Worm (Caenorhabditis elegans): ENCODE results near the gene rsp-5.

Gene rsp-5

DNA sequence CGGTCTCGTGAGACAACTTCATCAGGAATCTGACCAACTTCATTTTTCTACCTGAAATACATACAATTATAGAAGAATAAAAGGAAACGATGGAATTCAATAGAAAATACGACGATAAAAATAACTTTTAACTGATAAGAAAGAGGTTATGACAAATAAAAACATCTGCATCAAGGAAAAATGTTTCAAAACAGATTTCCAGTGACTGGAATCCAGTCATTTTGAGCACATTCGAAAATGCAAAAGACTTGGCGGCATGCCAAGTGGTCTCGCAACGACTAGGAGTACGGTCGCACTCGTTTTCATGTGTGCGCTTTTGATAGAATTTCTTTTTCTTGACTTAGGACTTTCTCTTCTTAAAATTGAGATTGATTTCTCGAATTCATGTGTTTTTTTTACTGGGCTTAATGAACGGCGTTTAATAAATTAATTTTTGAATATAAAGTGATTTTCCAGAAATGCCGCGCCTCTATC, at the start of gene rsp-5, which contains the start of gene snr-3:
Gene rsp-5 (plus strand): TSS at position 455 of the 474 bp plus-strand sequence.
Gene snr-3 (minus strand): TSS at position 51 of the 474 bp plus-strand sequence.
- TF ChIP-seq B0310.2 (tag; optimal IDR thresholded peaks at IDR 0.05) (no peak), scrt-1 (GFP tag; IDR thresholded peaks at IDR 0.05) (no peak)

DNA sequence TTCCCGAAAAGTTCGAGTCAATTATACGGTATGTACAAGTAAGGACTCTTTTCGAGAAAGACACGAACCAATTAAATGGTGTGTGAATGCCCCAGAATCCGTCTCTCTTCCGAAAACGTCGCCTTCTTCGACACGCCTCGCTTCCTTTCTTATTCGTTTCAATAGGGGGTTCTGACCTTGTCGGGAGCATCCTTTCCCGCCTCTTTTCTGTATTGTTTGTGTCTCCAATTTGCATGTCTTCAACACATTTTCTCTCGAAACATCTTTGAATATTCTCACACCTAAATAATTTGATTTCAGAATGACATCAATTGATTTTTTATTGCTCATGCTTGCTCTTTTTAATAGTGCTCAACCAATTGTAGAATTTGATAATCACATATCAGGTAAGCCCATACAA, 48.8 kb upstream of the rsp-5 start, which contains the start of gene cutl-16:
Gene cutl-16 (plus strand): TSS at position 301 of the 400 bp plus-strand sequence.
- no peak for TF ChIP-seq aly-1 (tag; optimal IDR thresholded peaks at IDR 0.05)
- TF ChIP-seq hnd-1 (tag; optimal IDR thresholded peaks at IDR 0.05) = no peak
- no peak for TF ChIP-seq scrt-1 (GFP tag; IDR thresholded peaks at IDR 0.05)

DNA sequence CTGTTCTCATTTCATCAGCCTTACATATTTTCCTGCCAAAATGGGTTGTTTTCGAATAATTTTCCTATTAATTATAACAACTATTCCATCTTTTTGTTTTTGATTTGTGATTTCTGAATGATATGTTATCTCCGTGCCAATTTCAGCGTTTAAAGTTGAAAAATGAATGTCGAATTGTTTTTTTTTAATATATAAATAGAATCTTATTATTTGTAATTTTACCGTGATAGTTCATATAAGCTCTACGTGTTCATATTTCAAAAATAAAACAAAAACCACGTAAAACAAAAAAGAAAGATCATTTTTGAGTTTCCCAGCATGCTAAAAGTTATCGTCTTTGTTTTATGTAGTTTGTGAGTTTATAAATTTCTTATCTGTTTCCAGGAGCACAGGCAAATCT, 46.3 kb upstream of the rsp-5 start, which contains the start of gene K06A1.2:
Gene K06A1.2 (plus strand): TSS at position 301 of the 400 bp plus-strand sequence.
- TF ChIP-seq ceh-13 (GFP tag; optimal IDR thresholded peaks at IDR 0.05) = no peak
- no peak for TF ChIP-seq ama-1 (optimal IDR thresholded peaks at IDR 0.05)
- no peak for TF ChIP-seq pes-1 (GFP tag; IDR thresholded peaks at IDR 0.05)
- TF ChIP-seq B0310.2 (tag; optimal IDR thresholded peaks at IDR 0.05) = no peak
- TF ChIP-seq flt-1 (GFP tag; IDR thresholded peaks at IDR 0.05) = no peak
- no peak for TF ChIP-seq hmg-4 (GFP tag; optimal IDR thresholded peaks at IDR 0.05)
- no peak for TF ChIP-seq tbx-37 (GFP tag; conservative IDR thresholded peaks at IDR 0.05)
- no peak for TF ChIP-seq F13C5.2 (tag; optimal IDR thresholded peaks at IDR 0.05)
- no peak for TF ChIP-seq aly-1 (tag; optimal IDR thresholded peaks at IDR 0.05)
- TF ChIP-seq ceh-36 (tag; optimal IDR thresholded peaks at IDR 0.05) = no peak

DNA sequence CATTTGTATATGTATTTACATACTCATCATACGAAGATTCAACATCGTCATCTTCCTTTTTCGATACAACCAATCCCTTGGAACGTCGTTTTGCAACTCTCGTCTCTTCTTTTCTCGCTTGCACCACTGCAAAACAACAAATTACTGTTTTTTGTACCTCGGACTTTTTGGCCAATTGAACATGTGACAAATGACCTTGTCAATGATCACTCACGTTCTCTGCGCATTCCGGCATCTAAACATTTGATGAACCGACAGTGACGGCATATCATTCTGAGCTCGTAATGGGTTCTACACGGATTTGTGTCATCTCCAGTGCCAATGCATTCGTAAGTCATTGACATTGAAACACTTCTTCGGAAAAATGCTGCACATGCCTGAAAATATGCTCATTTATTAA, 41.8 kb upstream of the rsp-5 start:
- no peak for TF ChIP-seq hmbx-1 (tag; optimal IDR thresholded peaks at IDR 0.05)
- no peak for TF ChIP-seq tra-4 (tag; optimal IDR thresholded peaks at IDR 0.05)
- no peak for TF ChIP-seq ceh-13 (GFP tag; optimal IDR thresholded peaks at IDR 0.05)
- no peak for TF ChIP-seq pes-1 (GFP tag; IDR thresholded peaks at IDR 0.05)
- TF ChIP-seq ceh-36 (tag; optimal IDR thresholded peaks at IDR 0.05) = no peak
- TF ChIP-seq sea-1 (GFP tag; conservative IDR thresholded peaks at IDR 0.05) = no peak
- no peak for TF ChIP-seq scrt-1 (GFP tag; IDR thresholded peaks at IDR 0.05)
- no peak for TF ChIP-seq tbx-11 (GFP tag; IDR thresholded peaks at IDR 0.05)
- no peak for TF ChIP-seq hmg-4 (GFP tag; optimal IDR thresholded peaks at IDR 0.05)
- no peak for TF ChIP-seq ama-1 (optimal IDR thresholded peaks at IDR 0.05)
- no peak for TF ChIP-seq B0310.2 (tag; optimal IDR thresholded peaks at IDR 0.05)
- TF ChIP-seq hnd-1 (tag; optimal IDR thresholded peaks at IDR 0.05) = no peak
- no peak for TF ChIP-seq flt-1 (GFP tag; IDR thresholded peaks at IDR 0.05)

DNA sequence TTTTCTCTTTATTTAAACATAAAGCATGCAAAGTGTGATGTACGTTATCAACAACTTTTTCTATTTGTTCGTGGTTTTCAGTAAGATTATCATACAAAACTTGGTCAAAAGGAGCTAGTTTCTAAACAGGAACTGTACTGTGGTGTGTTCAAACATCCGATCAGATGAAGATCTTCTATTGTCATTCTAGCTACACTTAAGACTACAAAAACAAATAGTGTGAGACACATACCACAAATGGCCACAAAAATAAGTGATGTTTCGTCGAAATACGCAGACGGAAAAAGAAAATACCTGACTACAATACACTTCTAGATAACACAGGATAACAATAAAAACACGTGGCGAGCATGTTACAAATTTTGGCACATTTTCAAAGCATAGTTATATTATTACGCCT, 41.3 kb upstream of the rsp-5 start:
- TF ChIP-seq ets-7 (tag; optimal IDR thresholded peaks at IDR 0.05) (no peak), hmg-4 (GFP tag; optimal IDR thresholded peaks at IDR 0.05) (no peak), hmbx-1 (tag; optimal IDR thresholded peaks at IDR 0.05) (no peak), hnd-1 (tag; optimal IDR thresholded peaks at IDR 0.05) (no peak), tbx-11 (GFP tag; IDR thresholded peaks at IDR 0.05) (no peak), ama-1 (optimal IDR thresholded peaks at IDR 0.05) (no peak), flt-1 (GFP tag; IDR thresholded peaks at IDR 0.05) (no peak), sea-1 (GFP tag; conservative IDR thresholded peaks at IDR 0.05) (no peak), scrt-1 (GFP tag; IDR thresholded peaks at IDR 0.05) (no peak), tbx-37 (GFP tag; conservative IDR thresholded peaks at IDR 0.05) (no peak), F13C5.2 (tag; optimal IDR thresholded peaks at IDR 0.05) (no peak), pes-1 (GFP tag; IDR thresholded peaks at IDR 0.05) (no peak), ceh-13 (GFP tag; optimal IDR thresholded peaks at IDR 0.05) (no peak)

DNA sequence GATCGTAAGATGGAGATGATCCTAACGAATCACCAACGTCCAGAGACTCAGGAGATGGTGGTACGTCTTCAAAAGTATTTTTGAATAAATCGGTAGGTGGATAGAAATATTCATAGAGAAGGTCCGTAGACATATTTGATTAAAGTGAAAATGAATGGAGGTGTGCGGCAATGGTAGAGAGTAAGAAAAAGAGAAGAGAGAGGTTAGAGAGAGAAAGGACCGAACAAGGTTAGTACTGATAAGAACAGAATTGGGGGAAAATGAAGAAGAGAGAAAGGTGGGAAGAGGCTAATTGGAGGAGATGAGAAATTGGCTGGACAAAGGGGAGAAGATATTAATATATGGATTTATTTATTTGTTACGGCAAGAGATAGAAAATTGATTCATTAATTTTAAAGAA, 40.3 kb upstream of the rsp-5 start, which contains the start of gene nhr-22:
Gene nhr-22 (minus strand): TSS at position 137 of the 400 bp plus-strand sequence.
- TF ChIP-seq ama-1 (optimal IDR thresholded peaks at IDR 0.05) (no peak), ets-7 (tag; optimal IDR thresholded peaks at IDR 0.05) (no peak), ceh-13 (GFP tag; optimal IDR thresholded peaks at IDR 0.05) (no peak), pes-1 (GFP tag; IDR thresholded peaks at IDR 0.05) (no peak), ceh-36 (tag; optimal IDR thresholded peaks at IDR 0.05) (no peak), sea-1 (GFP tag; conservative IDR thresholded peaks at IDR 0.05) (no peak), hnd-1 (tag; optimal IDR thresholded peaks at IDR 0.05) (no peak), scrt-1 (GFP tag; IDR thresholded peaks at IDR 0.05) (no peak), tra-4 (tag; optimal IDR thresholded peaks at IDR 0.05) (no peak), hmbx-1 (tag; optimal IDR thresholded peaks at IDR 0.05) (no peak), hmg-4 (GFP tag; optimal IDR thresholded peaks at IDR 0.05) (no peak), aly-1 (tag; optimal IDR thresholded peaks at IDR 0.05) (no peak), B0310.2 (tag; optimal IDR thresholded peaks at IDR 0.05) (no peak), flt-1 (GFP tag; IDR thresholded peaks at IDR 0.05) (no peak), tbx-37 (GFP tag; conservative IDR thresholded peaks at IDR 0.05) (no peak)

DNA sequence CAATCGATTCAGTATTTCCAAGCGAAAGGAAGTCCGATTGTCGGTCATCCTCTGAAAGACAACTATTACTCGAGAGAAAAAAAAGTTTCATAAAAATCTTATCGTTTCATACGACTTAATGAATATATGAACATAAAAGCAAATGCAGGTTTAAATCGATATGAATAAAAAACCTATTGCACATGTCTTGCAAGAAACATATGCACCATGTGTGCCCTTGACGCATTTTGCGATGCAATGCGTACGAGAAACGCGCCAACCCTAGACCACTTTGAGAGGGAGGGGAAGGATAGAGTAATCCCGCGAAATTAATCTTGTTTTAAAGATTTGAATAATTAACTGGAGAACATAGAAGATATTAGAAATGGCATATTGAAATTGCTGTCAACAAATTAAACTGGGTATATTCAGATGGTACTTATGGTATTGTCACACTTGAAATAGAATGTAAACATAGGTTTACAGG, 36.6 kb upstream of the rsp-5 start, which contains the start of gene atg-16.2:
Gene atg-16.2 (minus strand): TSS at position 51 of the 466 bp plus-strand sequence.
- TF ChIP-seq F13C5.2 (tag; optimal IDR thresholded peaks at IDR 0.05) = no peak
- TF ChIP-seq ceh-36 (tag; optimal IDR thresholded peaks at IDR 0.05) = peak; percentile 11

DNA sequence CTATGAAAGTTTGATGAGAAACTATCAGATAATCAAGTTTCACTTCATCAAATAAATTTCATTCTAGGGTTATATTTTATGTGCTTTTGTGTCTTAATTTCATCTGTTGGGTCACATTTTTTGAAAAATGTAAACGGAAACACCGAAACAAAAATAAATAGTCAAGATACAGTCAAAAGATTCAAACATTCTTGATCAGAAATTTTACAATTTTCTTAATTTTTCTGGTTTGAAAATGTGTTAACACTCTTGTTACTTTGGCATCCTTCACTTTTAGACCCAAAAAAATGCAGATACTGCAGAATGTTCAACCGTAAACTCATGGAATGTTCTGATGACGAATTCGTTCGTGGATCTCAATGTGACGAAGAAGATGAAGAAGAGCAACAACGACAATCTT, 35.3 kb upstream of the rsp-5 start, which contains the start of gene aptf-1:
Gene aptf-1 (plus strand): TSS at position 301 of the 400 bp plus-strand sequence.
- no peak for TF ChIP-seq ceh-13 (GFP tag; optimal IDR thresholded peaks at IDR 0.05)
- no peak for TF ChIP-seq flt-1 (GFP tag; IDR thresholded peaks at IDR 0.05)
- no peak for TF ChIP-seq F13C5.2 (tag; optimal IDR thresholded peaks at IDR 0.05)
- no peak for TF ChIP-seq scrt-1 (GFP tag; IDR thresholded peaks at IDR 0.05)
- TF ChIP-seq sea-1 (GFP tag; conservative IDR thresholded peaks at IDR 0.05) = no peak

Data from whole organism, early embryonic.